Worm (Caenorhabditis elegans) whole organism, L4 larva: ENCODE measurements around the gene nsph-1.1.

Experiments used
- D1046.2 ChIP-seq: fragments of 200-800 bp; sonication (Bioruptor generic); IDR thresholded peaks from 2 replicates; pipeline ENCODE4 v1.3.6; 2022; ENCODE audit warnings: missing genetic modification characterization, missing compliant biosample characterization
- F10B5.3 ChIP-seq: sonication (generic microtip); optimal IDR thresholded peaks from 2 replicates; lab custom pipeline; 2016; ENCODE audit warnings: mild to moderate bottlenecking, missing genetic modification characterization, missing compliant biosample characterization
- T20F7.1 ChIP-seq: fragments of 200-800 bp; sonication (Bioruptor generic); optimal IDR thresholded peaks from 2 replicates; lab custom pipeline; 2018; ENCODE audit warnings: mild to moderate bottlenecking, missing genetic modification characterization, missing compliant biosample characterization
- Y48G9A.11 ChIP-seq: fragments of 200-800 bp; sonication (Bioruptor generic); IDR thresholded peaks from 2 replicates; pipeline ENCODE4 v1.3.6; 2022; ENCODE audit warnings: missing genetic modification reagents, missing genetic modification characterization, missing compliant biosample characterization
- ZK337.2 ChIP-seq: fragments of 200-800 bp; sonication (Bioruptor generic); IDR thresholded peaks from 2 replicates; pipeline ENCODE4 v1.3.6; 2022; ENCODE audit warnings: missing genetic modification reagents, missing genetic modification characterization, missing compliant biosample characterization
- ZK546.5 ChIP-seq, 2 experiments: sonication (generic microtip); optimal IDR thresholded peaks; 2 replicates each; lab custom pipeline; 2017; ENCODE audit warnings: missing biosample characterization in 2 of 2, missing genetic modification characterization in 2 of 2
- aha-1 ChIP-seq: fragments of 150-350 bp; peaks from one replicate; lab custom pipeline; 2014; ENCODE audit warnings: missing biosample characterization, missing genetic modification characterization
- attf-4 ChIP-seq: sonication (generic microtip); optimal IDR thresholded peaks from 3 replicates; lab custom pipeline; 2017; ENCODE audit warnings: missing biosample characterization, missing genetic modification characterization
- ceh-20 ChIP-seq: fragments of 200-800 bp; sonication (Bioruptor generic); IDR thresholded peaks from 2 replicates; pipeline ENCODE4 v1.3.6; 2022; ENCODE audit warnings: missing genetic modification reagents, missing genetic modification characterization, missing compliant biosample characterization
- ceh-32 ChIP-seq: sonication (generic microtip); optimal IDR thresholded peaks from 2 replicates; lab custom pipeline; 2016; ENCODE audit warnings: mild to moderate bottlenecking, missing genetic modification characterization, missing compliant biosample characterization; ENCODE audit not compliant: poor library complexity
- ceh-82 ChIP-seq: sonication (generic microtip); optimal IDR thresholded peaks from 2 replicates; lab custom pipeline; 2017; ENCODE audit warnings: missing biosample characterization, missing genetic modification characterization
- daf-16 ChIP-seq, 3 experiments: sonication (generic microtip); optimal IDR thresholded peaks; 2 replicates each; lab custom pipeline; 2016 to 2017; ENCODE audit warnings: missing genetic modification characterization in 3 of 3, missing genetic modification reagents in 3 of 3, mild to moderate bottlenecking in 2 of 3, missing compliant biosample characterization in 2 of 3, missing biosample characterization in 1 of 3, moderate library complexity in 1 of 3
- dmd-6 ChIP-seq: fragments of 200-800 bp; sonication (Bioruptor generic); IDR thresholded peaks from 2 replicates; pipeline ENCODE4 v1.3.6; 2022; ENCODE audit warnings: missing genetic modification reagents, missing genetic modification characterization, missing compliant biosample characterization
- gei-8 ChIP-seq: fragments of 200-800 bp; sonication (Bioruptor generic); optimal IDR thresholded peaks from 2 replicates; lab custom pipeline; 2018; ENCODE audit warnings: mild to moderate bottlenecking, missing genetic modification characterization, missing compliant biosample characterization
- lin-13 ChIP-seq: fragments of 150-350 bp; optimal IDR thresholded peaks from 2 replicates; lab custom pipeline; 2014; ENCODE audit warnings: missing biosample characterization, missing genetic modification reagents, missing genetic modification characterization
- lin-15B ChIP-seq: fragments of 150-350 bp; sonication (generic microtip); optimal IDR thresholded peaks from 3 replicates; lab custom pipeline; 2014; ENCODE audit warnings: missing biosample characterization, missing genetic modification characterization
- lin-38 ChIP-seq: fragments of 200-800 bp; sonication (Bioruptor generic); IDR thresholded peaks from 2 replicates; pipeline ENCODE4 v1.3.6; 2022; ENCODE audit warnings: missing genetic modification reagents, missing genetic modification characterization, missing compliant biosample characterization
- lin-39 ChIP-seq: fragments of 150-350 bp; optimal IDR thresholded peaks from 2 replicates; lab custom pipeline; 2014; ENCODE audit warnings: missing biosample characterization, missing genetic modification reagents, missing genetic modification characterization
- lir-3 ChIP-seq: sonication (generic microtip); optimal IDR thresholded peaks from 2 replicates; lab custom pipeline; 2016; ENCODE audit warnings: mild to moderate bottlenecking, missing genetic modification characterization, missing compliant biosample characterization
- lsy-2 ChIP-seq, 2 experiments: fragments of 150-350 bp in 1 of 2; sonication (generic microtip) in 1 of 2; optimal IDR thresholded peaks; 2 replicates each; lab custom pipeline; 2014 to 2017; ENCODE audit warnings: missing biosample characterization in 2 of 2, missing genetic modification characterization in 2 of 2
- madf-9 ChIP-seq: fragments of 200-800 bp; sonication (Bioruptor generic); conservative IDR thresholded peaks from 2 replicates; pipeline ENCODE4 v1.3.6; 2022; ENCODE audit warnings: missing genetic modification reagents, missing genetic modification characterization, missing compliant biosample characterization
- mdl-1 ChIP-seq, 2 experiments: fragments of 150-350 bp in 1 of 2; sonication (generic microtip) in 1 of 2; optimal IDR thresholded peaks; 2 replicates each; lab custom pipeline; 2014 to 2017; ENCODE audit warnings: missing biosample characterization in 2 of 2, missing genetic modification characterization in 2 of 2
- mdt-29 ChIP-seq: fragments of 200-800 bp; sonication (Bioruptor generic); IDR thresholded peaks from 2 replicates; pipeline ENCODE4 v1.3.6; 2022; ENCODE audit warnings: missing genetic modification reagents, missing genetic modification characterization, missing compliant biosample characterization
- mep-1 ChIP-seq: fragments of 150-350 bp; sonication (generic microtip); optimal IDR thresholded peaks from 3 replicates; lab custom pipeline; 2014; ENCODE audit warnings: missing biosample characterization, missing genetic modification characterization
- mes-2 ChIP-seq: sonication (generic microtip); optimal IDR thresholded peaks from 2 replicates; lab custom pipeline; 2016; ENCODE audit warnings: missing genotype, mild to moderate bottlenecking, missing genetic modification characterization, missing compliant biosample characterization; ENCODE audit not compliant: poor library complexity, severe bottlenecking
- mxl-2 ChIP-seq: fragments of 200-800 bp; sonication (Bioruptor generic); conservative IDR thresholded peaks from 2 replicates; pipeline ENCODE4 v1.3.6; 2022; ENCODE audit warnings: missing genetic modification reagents, missing genetic modification characterization, missing compliant biosample characterization
- nhr-10 ChIP-seq: fragments of 150-350 bp; optimal IDR thresholded peaks from 2 replicates; lab custom pipeline; 2014; ENCODE audit warnings: missing biosample characterization, missing genetic modification characterization
- nhr-237 ChIP-seq: sonication (generic microtip); optimal IDR thresholded peaks from 2 replicates; lab custom pipeline; 2017; ENCODE audit warnings: missing biosample characterization, missing genetic modification characterization
- nhr-25 ChIP-seq: sonication (generic microtip); optimal IDR thresholded peaks from 2 replicates; lab custom pipeline; 2017; ENCODE audit warnings: missing genetic modification characterization, mild to moderate bottlenecking, missing compliant biosample characterization, antibody characterized with exemption, moderate library complexity, borderline replicate concordance; ENCODE audit not compliant: insufficient read depth
- nhr-28 ChIP-seq: fragments of 150-350 bp; optimal IDR thresholded peaks from 2 replicates; lab custom pipeline; 2014; ENCODE audit warnings: missing biosample characterization, missing genetic modification characterization
- nhr-41 ChIP-seq: fragments of 200-800 bp; sonication (Bioruptor generic); IDR thresholded peaks from 2 replicates; pipeline ENCODE4 v1.3.6; 2022; ENCODE audit warnings: missing genetic modification reagents, missing genetic modification characterization, missing compliant biosample characterization
- nhr-42 ChIP-seq: fragments of 200-800 bp; sonication (Bioruptor generic); IDR thresholded peaks from 2 replicates; pipeline ENCODE4 v1.3.6; 2022; ENCODE audit warnings: missing genetic modification characterization, missing compliant biosample characterization
- nhr-48 ChIP-seq: sonication (generic microtip); optimal IDR thresholded peaks from 2 replicates; lab custom pipeline; 2016; ENCODE audit warnings: mild to moderate bottlenecking, missing genetic modification characterization, missing compliant biosample characterization
- nhr-6 ChIP-seq: fragments of 150-350 bp; optimal IDR thresholded peaks from 2 replicates; lab custom pipeline; 2014; ENCODE audit warnings: missing biosample characterization, missing genetic modification characterization
- php-3 ChIP-seq: fragments of 200-800 bp; sonication (Bioruptor generic); IDR thresholded peaks from 2 replicates; pipeline ENCODE4 v1.3.6; 2022; ENCODE audit warnings: missing genetic modification reagents, missing genetic modification characterization, missing compliant biosample characterization
- saeg-2 ChIP-seq: fragments of 200-800 bp; sonication (Bioruptor generic); IDR thresholded peaks from 2 replicates; pipeline ENCODE4 v1.3.6; 2022; ENCODE audit warnings: missing genetic modification reagents, missing genetic modification characterization, missing compliant biosample characterization
- set-16 ChIP-seq: fragments of 200-800 bp; sonication (Bioruptor generic); IDR thresholded peaks from 2 replicates; pipeline ENCODE4 v1.3.6; 2022; ENCODE audit warnings: missing genetic modification reagents, missing genetic modification characterization, missing compliant biosample characterization
- spr-3 ChIP-seq: fragments of 200-800 bp; sonication (Bioruptor generic); optimal IDR thresholded peaks from 2 replicates; lab custom pipeline; 2018; ENCODE audit warnings: mild to moderate bottlenecking, missing genetic modification characterization, missing compliant biosample characterization
- tag-97 ChIP-seq: fragments of 200-800 bp; sonication (Bioruptor generic); IDR thresholded peaks from 2 replicates; pipeline ENCODE4 v1.3.6; 2022; ENCODE audit warnings: missing genetic modification characterization, missing compliant biosample characterization
- tra-1 ChIP-seq: fragments of 200-800 bp; sonication (Bioruptor generic); IDR thresholded peaks from 2 replicates; pipeline ENCODE4 v1.3.6; 2022; ENCODE audit warnings: missing genetic modification reagents, missing genetic modification characterization, missing compliant biosample characterization
- unc-39 ChIP-seq: sonication (generic microtip); optimal IDR thresholded peaks from 2 replicates; lab custom pipeline; 2017; ENCODE audit warnings: missing biosample characterization, missing genetic modification characterization
- unc-62 ChIP-seq, 3 experiments: fragments of 150-350 bp in 1 of 3; sonication (generic microtip); optimal IDR thresholded peaks in 2 of 3; peaks in 1 of 3; 1 replicate in 1 of 3; 2 replicates in 2 of 3; lab custom pipeline; 2014 to 2017; ENCODE audit warnings: missing biosample characterization in 3 of 3, missing genetic modification characterization in 3 of 3, missing genetic modification reagents in 3 of 3, missing genotype in 1 of 3
- vab-7 ChIP-seq: fragments of 200-800 bp; sonication (Bioruptor generic); IDR thresholded peaks from 2 replicates; pipeline ENCODE4 v1.3.6; 2022; ENCODE audit warnings: missing genetic modification reagents, missing genetic modification characterization, missing compliant biosample characterization
- zag-1 ChIP-seq: fragments of 150-350 bp; optimal IDR thresholded peaks from 2 replicates; lab custom pipeline; 2014; ENCODE audit warnings: missing biosample characterization, missing genetic modification characterization
- zfp-3 ChIP-seq: fragments of 200-800 bp; sonication (Bioruptor generic); conservative IDR thresholded peaks from 2 replicates; pipeline ENCODE4 v1.3.6; 2022; ENCODE audit warnings: missing genetic modification reagents, missing genetic modification characterization, missing compliant biosample characterization
- zip-11 ChIP-seq: fragments of 200-800 bp; sonication (Bioruptor generic); IDR thresholded peaks from 2 replicates; pipeline ENCODE4 v1.3.6; 2022; ENCODE audit warnings: missing genetic modification characterization, missing compliant biosample characterization
- zip-2 ChIP-seq: fragments of 150-350 bp; optimal IDR thresholded peaks from 2 replicates; lab custom pipeline; 2014; ENCODE audit warnings: missing biosample characterization, missing genetic modification characterization
- ztf-11 ChIP-seq: fragments of 150-350 bp; optimal IDR thresholded peaks from 2 replicates; lab custom pipeline; 2014; ENCODE audit warnings: missing biosample characterization, missing genetic modification characterization

Gene nsph-1.1

DNA sequence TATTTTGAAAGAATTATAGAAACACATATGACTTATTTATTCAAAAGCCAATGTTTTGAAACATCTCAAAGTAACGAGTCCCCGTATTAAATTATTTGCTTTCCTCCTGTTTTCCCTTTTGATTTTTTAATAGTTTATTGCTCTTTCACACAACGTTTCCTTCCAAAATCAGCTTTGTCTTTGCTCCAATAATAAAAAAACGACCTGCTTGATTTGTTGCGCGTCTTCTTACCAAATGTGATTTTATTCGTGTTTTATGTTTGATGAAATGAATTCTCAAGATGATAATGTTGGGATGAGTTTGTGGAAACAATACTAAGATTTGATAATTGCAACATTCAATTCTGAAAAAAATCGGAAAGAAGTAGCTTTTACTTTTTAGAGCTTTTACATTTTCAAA, 45.8 kb downstream of the nsph-1.1 start (continued):
- no peak for TF ChIP-seq nhr-25 (tag; lab: Kevin White, UChicago)
- TF ChIP-seq lin-39 (tag; lab: Kevin White, UChicago): no peak
- TF ChIP-seq zip-2 (tag; lab: Kevin White, UChicago): no peak
- no peak for TF ChIP-seq nhr-41 (GFP tag; lab: Robert Waterston, UW)
- TF ChIP-seq mep-1 (tag; lab: Kevin White, UChicago): no peak
- TF ChIP-seq mxl-2 (GFP tag; lab: Robert Waterston, UW): no peak
- no peak for TF ChIP-seq nhr-237 (tag; lab: Kevin White, UChicago)
- no peak for TF ChIP-seq nhr-6
- TF ChIP-seq ceh-32: no peak
- TF ChIP-seq nhr-28: peak; percentile 29
- no peak for TF ChIP-seq nhr-42 (GFP tag; lab: Robert Waterston, UW)
- TF ChIP-seq unc-62 (GFP tag; optimal IDR thresholded peaks at IDR 0.05 in 1 of 2; lab: Kevin White, UChicago): peak in 1 of 2 experiments; percentile 91
- no peak for TF ChIP-seq unc-62 (tag; optimal IDR thresholded peaks at IDR 0.05; lab: Kevin White, UChicago)
- TF ChIP-seq saeg-2 (GFP tag; lab: Robert Waterston, UW): no peak
- TF ChIP-seq madf-9 (GFP tag; lab: Robert Waterston, UW): no peak
- TF ChIP-seq, all 104 proteins: peak for 4

DNA sequence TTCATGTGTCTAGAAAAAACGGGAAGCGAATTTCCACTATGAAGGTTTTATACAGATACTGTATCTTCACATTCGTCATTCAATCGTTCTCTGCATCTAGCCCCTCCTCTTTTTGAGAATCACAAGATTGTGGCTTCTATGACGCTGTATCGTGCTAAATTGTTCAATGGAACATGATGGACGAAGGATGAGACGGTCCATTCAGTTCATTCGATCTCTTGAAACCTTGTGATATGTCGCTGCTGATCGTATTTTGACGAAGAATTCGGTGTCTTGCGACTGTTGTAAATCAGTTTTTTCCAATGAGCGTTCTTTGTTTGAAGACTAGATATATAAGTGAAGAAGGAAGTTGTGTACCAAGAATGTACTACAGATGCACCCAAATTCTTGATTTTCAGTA, 47.1 kb downstream of the nsph-1.1 start:
- TF ChIP-seq php-3: no peak
- no peak for TF ChIP-seq unc-39 (tag; lab: Kevin White, UChicago)
- TF ChIP-seq ceh-20 (GFP tag; lab: Robert Waterston, UW): 0 out of 2 replicates have a peak, but pooled peaks have one; percentile 21
- no peak for TF ChIP-seq nhr-41 (GFP tag; lab: Robert Waterston, UW)
- TF ChIP-seq Y48G9A.11 (GFP tag; lab: Robert Waterston, UW): no peak
- TF ChIP-seq tag-97 (GFP tag; lab: Robert Waterston, UW): no peak
- TF ChIP-seq nhr-42 (GFP tag; lab: Robert Waterston, UW): no peak
- no peak for TF ChIP-seq zfp-3 (GFP tag; lab: Robert Waterston, UW)
- TF ChIP-seq ceh-82: no peak
- no peak for TF ChIP-seq ceh-32
- TF ChIP-seq F10B5.3 (tag; lab: Kevin White, UChicago): no peak
- no peak for TF ChIP-seq lin-13 (GFP tag; lab: Kevin White, UChicago)
- TF ChIP-seq T20F7.1 (GFP tag; lab: Kevin White, UChicago): no peak
- peak; percentile 92 for TF ChIP-seq aha-1 (tag; lab: Kevin White, UChicago)
- TF ChIP-seq vab-7 (GFP tag; lab: Robert Waterston, UW): no peak
- no peak for TF ChIP-seq spr-3 (GFP tag; lab: Kevin White, UChicago)
- TF ChIP-seq ZK546.5 (tag; optimal IDR thresholded peaks at IDR 0.05; lab: Kevin White, UChicago): no peak
- TF ChIP-seq set-16 (GFP tag; lab: Robert Waterston, UW): no peak
- TF ChIP-seq lir-3: no peak
- TF ChIP-seq lin-39 (tag; lab: Kevin White, UChicago): no peak
- TF ChIP-seq zip-11 (GFP tag; lab: Robert Waterston, UW): no peak
- peak; percentile 7 to 50 for TF ChIP-seq lsy-2 (tag; optimal IDR thresholded peaks at IDR 0.05; lab: Kevin White, UChicago)
- TF ChIP-seq nhr-6: no peak
- TF ChIP-seq attf-4 (tag; lab: Kevin White, UChicago): no peak
- TF ChIP-seq ztf-11: no peak
- no peak for TF ChIP-seq ZK337.2 (GFP tag; lab: Robert Waterston, UW)
- peak; percentile 86 for TF ChIP-seq nhr-10
- no peak; the same call in none of the 2 replicates for TF ChIP-seq dmd-6 (GFP tag; lab: Robert Waterston, UW)
- no peak for TF ChIP-seq mep-1 (tag; lab: Kevin White, UChicago)
- TF ChIP-seq nhr-237 (tag; lab: Kevin White, UChicago): no peak
- no peak for TF ChIP-seq lin-38 (GFP tag; lab: Robert Waterston, UW)
- no peak for TF ChIP-seq gei-8 (GFP tag; lab: Kevin White, UChicago)
- no peak for TF ChIP-seq zag-1
- TF ChIP-seq mes-2 (tag; lab: Kevin White, UChicago): peak; percentile 29
- no peak for TF ChIP-seq lin-15B (tag; lab: Kevin White, UChicago)
- TF ChIP-seq mdt-29 (GFP tag; lab: Robert Waterston, UW): no peak
- TF ChIP-seq saeg-2 (GFP tag; lab: Robert Waterston, UW): no peak
- TF ChIP-seq tra-1 (GFP tag; lab: Robert Waterston, UW): no peak
- peak in 1 of 2 experiments; percentile 79 for TF ChIP-seq mdl-1 (tag; optimal IDR thresholded peaks at IDR 0.05; lab: Kevin White, UChicago)
- TF ChIP-seq D1046.2 (GFP tag; lab: Robert Waterston, UW): no peak
- no peak for TF ChIP-seq daf-16 (GFP tag; optimal IDR thresholded peaks at IDR 0.05; lab: Kevin White, UChicago)
- no peak for TF ChIP-seq daf-16 (tag; optimal IDR thresholded peaks at IDR 0.05; lab: Kevin White, UChicago)
- no peak for TF ChIP-seq mxl-2 (GFP tag; lab: Robert Waterston, UW)
- TF ChIP-seq nhr-48 (tag; lab: Kevin White, UChicago): peak; percentile 97
